Worm (Caenorhabditis elegans): Measurements from ENCODE around the gene T23G4.127.
A peak's percentile ranks its signal among the peaks of the same experiment; 100 is the strongest.

T23G4.127 gene

ce11 chrIV:13695720-13696364, 2.7 kb downstream of the T23G4.127 start (continued):
- TF ChIP-seq nhr-12 (tag; optimal IDR thresholded peaks at IDR 0.05) (no peak), ceh-39 (tag; optimal IDR thresholded peaks at IDR 0.05) (no peak), nhr-2 (tag; optimal IDR thresholded peaks at IDR 0.05) (peak; percentile 82), unc-120 (tag; optimal IDR thresholded peaks at IDR 0.05; ENCODE audit: poor library complexity, severe bottlenecking) (peak; percentile 33)

- no peak for TF ChIP-seq unc-62 (GFP tag; optimal IDR thresholded peaks at IDR 0.05)
- TF ChIP-seq snpc-4 (tag; optimal IDR thresholded peaks at IDR 0.05), result no peak
- TF ChIP-seq bed-3 (GFP tag; optimal IDR thresholded peaks at IDR 0.05), result no peak
- TF ChIP-seq nhr-237 (tag; optimal IDR thresholded peaks at IDR 0.05), result no peak
- TF ChIP-seq blmp-1 (tag; optimal IDR thresholded peaks at IDR 0.05), result no peak
- TF ChIP-seq M03D4.4 (tag; optimal IDR thresholded peaks at IDR 0.05), result no peak
- TF ChIP-seq ceh-43 (GFP tag; optimal IDR thresholded peaks at IDR 0.05), result no peak
- no peak for TF ChIP-seq lin-32 (GFP tag; optimal IDR thresholded peaks at IDR 0.05)
- TF ChIP-seq unc-39 (tag; optimal IDR thresholded peaks at IDR 0.05), result no peak
- TF ChIP-seq nhr-2 (tag; optimal IDR thresholded peaks at IDR 0.05), result no peak
- no peak for TF ChIP-seq mep-1 (tag; optimal IDR thresholded peaks at IDR 0.05)
- no peak for TF ChIP-seq cnd-1 (tag; optimal IDR thresholded peaks at IDR 0.05)
- no peak for TF ChIP-seq hlh-1 (tag; optimal IDR thresholded peaks at IDR 0.05)
- no peak for TF ChIP-seq drap-1 (GFP tag; optimal IDR thresholded peaks at IDR 0.05)
- TF ChIP-seq zip-8 (tag; optimal IDR thresholded peaks at IDR 0.05), result no peak
Measured at ce11 chrIV:13695302-13695701, 3.2 kb downstream of the T23G4.127 start.

DNA sequence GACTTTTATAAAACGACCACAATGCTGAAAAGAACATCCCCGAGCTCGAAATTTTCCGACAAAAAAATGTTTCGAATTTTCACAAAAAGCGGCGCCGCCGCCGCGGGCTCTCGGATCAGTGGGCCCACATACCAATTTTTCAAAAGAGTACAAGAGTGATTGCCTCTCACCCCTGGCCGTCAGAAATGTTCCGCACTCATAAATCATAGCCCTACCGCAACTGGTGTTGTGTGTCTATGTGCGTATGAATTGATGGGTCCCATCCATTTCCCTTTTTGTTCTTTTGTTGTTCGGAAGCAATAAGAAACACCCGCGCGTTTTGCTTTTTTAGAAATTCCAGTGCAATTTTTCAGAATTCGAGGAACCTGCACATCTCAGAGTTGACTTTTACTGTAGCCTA, 3.9 kb downstream of the T23G4.127 start:
- TF ChIP-seq unc-62 (GFP tag; optimal IDR thresholded peaks at IDR 0.05), result peak; percentile 89
- TF ChIP-seq hlh-1 (tag; optimal IDR thresholded peaks at IDR 0.05), result peak; percentile 29
- peak; percentile 9 for TF ChIP-seq mab-5 (tag; optimal IDR thresholded peaks at IDR 0.05)
- TF ChIP-seq ztf-11 (tag; optimal IDR thresholded peaks at IDR 0.05), result no peak

ce11 chrIV:13693976-13694375, 4.5 kb downstream of the T23G4.127 start:
- TF ChIP-seq sptf-1 (tag; optimal IDR thresholded peaks at IDR 0.05) (no peak), unc-62 (GFP tag; optimal IDR thresholded peaks at IDR 0.05) (peak; percentile 98)

ce11 chrIV:13692522-13692921, 6.0 kb downstream of the T23G4.127 start:
- no peak for TF ChIP-seq nhr-28 (tag; optimal IDR thresholded peaks at IDR 0.05)
- TF ChIP-seq sem-2 (GFP tag; optimal IDR thresholded peaks at IDR 0.05), result no peak
- no peak for TF ChIP-seq lin-13 (tag; optimal IDR thresholded peaks at IDR 0.05)
- TF ChIP-seq nhr-76 (tag; optimal IDR thresholded peaks at IDR 0.05), result no peak
- TF ChIP-seq unc-62 (GFP tag; optimal IDR thresholded peaks at IDR 0.05), result no peak
- no peak for TF ChIP-seq M03D4.4 (tag; optimal IDR thresholded peaks at IDR 0.05)
- TF ChIP-seq ceh-43 (GFP tag; optimal IDR thresholded peaks at IDR 0.05), result no peak
- TF ChIP-seq nhr-237 (tag; optimal IDR thresholded peaks at IDR 0.05), result no peak
- TF ChIP-seq nhr-12 (tag; optimal IDR thresholded peaks at IDR 0.05), result no peak
- TF ChIP-seq lin-32 (GFP tag; optimal IDR thresholded peaks at IDR 0.05), result no peak
- TF ChIP-seq ham-2 (GFP tag; optimal IDR thresholded peaks at IDR 0.05), result no peak
- no peak for TF ChIP-seq cnd-1 (tag; optimal IDR thresholded peaks at IDR 0.05)
- no peak for TF ChIP-seq elt-1 (tag; optimal IDR thresholded peaks at IDR 0.05; ENCODE audit: borderline replicate concordance, insufficient read depth)
- no peak for TF ChIP-seq hlh-1 (tag; optimal IDR thresholded peaks at IDR 0.05)
- no peak for TF ChIP-seq zip-8 (tag; optimal IDR thresholded peaks at IDR 0.05)
- no peak for TF ChIP-seq unc-39 (tag; optimal IDR thresholded peaks at IDR 0.05)
- no peak for TF ChIP-seq ceh-39 (tag; optimal IDR thresholded peaks at IDR 0.05)
- TF ChIP-seq ces-1 (GFP tag; optimal IDR thresholded peaks at IDR 0.05), result no peak
- TF ChIP-seq snpc-4 (tag; optimal IDR thresholded peaks at IDR 0.05), result no peak
- TF ChIP-seq unc-120 (tag; optimal IDR thresholded peaks at IDR 0.05; ENCODE audit: poor library complexity, severe bottlenecking), result no peak

- TF ChIP-seq unc-62 (GFP tag; optimal IDR thresholded peaks at IDR 0.05) (peak; percentile 87), unc-120 (tag; optimal IDR thresholded peaks at IDR 0.05; ENCODE audit: poor library complexity, severe bottlenecking) (no peak)
Measured at ce11 chrIV:13689302-13689880, 9.1 kb downstream of the T23G4.127 start, which contains the start of gene T23G4.2. T23G4.2 (minus strand) TSS chrIV:13689556.
